Worm (Caenorhabditis elegans): ENCODE measurements around the gene mlh-1.

mlh-1 gene

ce11 chrIII:13514470-13514869 is at the start of gene mlh-1:
TSS of gene mlh-1 (minus strand) at chrIII:13514570.
- TF ChIP-seq sdc-2 (tag; optimal IDR thresholded peaks at IDR 0.05) (no peak), nhr-11 (tag; optimal IDR thresholded peaks at IDR 0.05) (no peak), pag-3 (tag; optimal IDR thresholded peaks at IDR 0.05; ENCODE audit: borderline replicate concordance) (no peak), F13H6.1 (tag; optimal IDR thresholded peaks at IDR 0.05) (no peak), hlh-6 (tag; optimal IDR thresholded peaks at IDR 0.05) (no peak), ceh-22 (tag; optimal IDR thresholded peaks at IDR 0.05) (no peak), C38D4.7 (GFP tag; optimal IDR thresholded peaks at IDR 0.05) (no peak), elt-2 (tag; optimal IDR thresholded peaks at IDR 0.05) (no peak), ceh-31 (tag; optimal IDR thresholded peaks at IDR 0.05) (no peak), ttx-3 (tag; optimal IDR thresholded peaks at IDR 0.05) (no peak), syd-9 (tag; optimal IDR thresholded peaks at IDR 0.05) (no peak), unc-3 (GFP tag; conservative IDR thresholded peaks at IDR 0.05) (no peak), unc-3 (tag; optimal IDR thresholded peaks at IDR 0.05) (no peak), madf-2 (tag; optimal IDR thresholded peaks at IDR 0.05) (no peak), sox-4 (tag; optimal IDR thresholded peaks at IDR 0.05) (no peak), ref-2 (tag; optimal IDR thresholded peaks at IDR 0.05) (no peak)

DNA sequence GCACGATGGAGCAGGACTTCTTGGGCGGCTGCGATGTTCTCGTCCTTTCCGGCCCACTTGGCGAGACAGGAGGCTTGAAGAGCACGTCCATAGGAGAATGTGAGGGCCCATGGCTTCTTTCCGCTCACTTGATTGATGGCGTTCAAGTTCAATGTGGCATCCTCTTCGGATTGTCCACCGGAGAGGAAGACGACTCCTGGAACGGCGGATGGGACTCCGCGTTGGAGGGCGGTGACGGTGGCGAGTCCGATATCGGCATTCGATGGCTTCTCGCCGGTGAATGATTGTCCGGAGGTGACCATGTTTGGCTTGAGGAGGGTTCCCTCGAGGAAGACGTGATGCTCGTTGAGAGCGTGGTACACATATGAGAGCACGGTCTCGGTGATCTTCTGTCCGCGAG is 49.2 kb upstream of the mlh-1 start:
- no peak for TF ChIP-seq pha-2 (tag; optimal IDR thresholded peaks at IDR 0.05)
- no peak for TF ChIP-seq ceh-30 (tag; optimal IDR thresholded peaks at IDR 0.05)
- TF ChIP-seq lim-6 (tag; optimal IDR thresholded peaks at IDR 0.05) = no peak
- TF ChIP-seq tbx-7 (tag; optimal IDR thresholded peaks at IDR 0.05) = no peak
- no peak for TF ChIP-seq F13H6.1 (tag; optimal IDR thresholded peaks at IDR 0.05)
- no peak for TF ChIP-seq pqm-1 (tag; optimal IDR thresholded peaks at IDR 0.05)
- no peak for TF ChIP-seq ttx-3 (tag; optimal IDR thresholded peaks at IDR 0.05)
- no peak for TF ChIP-seq tbx-2 (tag; optimal IDR thresholded peaks at IDR 0.05)
- no peak for TF ChIP-seq sox-2 (GFP tag; IDR thresholded peaks at IDR 0.05)
- no peak for TF ChIP-seq mec-3 (tag; optimal IDR thresholded peaks at IDR 0.05; ENCODE audit: borderline replicate concordance)
- TF ChIP-seq pros-1 (tag; optimal IDR thresholded peaks at IDR 0.05) = no peak
- no peak for TF ChIP-seq ztf-16 (tag; optimal IDR thresholded peaks at IDR 0.05)
- no peak for TF ChIP-seq elt-4 (tag; optimal IDR thresholded peaks at IDR 0.05)
- TF ChIP-seq ceh-19 (GFP tag; optimal IDR thresholded peaks at IDR 0.05) = no peak
- TF ChIP-seq nfya-1 (tag; optimal IDR thresholded peaks at IDR 0.05) = no peak

DNA sequence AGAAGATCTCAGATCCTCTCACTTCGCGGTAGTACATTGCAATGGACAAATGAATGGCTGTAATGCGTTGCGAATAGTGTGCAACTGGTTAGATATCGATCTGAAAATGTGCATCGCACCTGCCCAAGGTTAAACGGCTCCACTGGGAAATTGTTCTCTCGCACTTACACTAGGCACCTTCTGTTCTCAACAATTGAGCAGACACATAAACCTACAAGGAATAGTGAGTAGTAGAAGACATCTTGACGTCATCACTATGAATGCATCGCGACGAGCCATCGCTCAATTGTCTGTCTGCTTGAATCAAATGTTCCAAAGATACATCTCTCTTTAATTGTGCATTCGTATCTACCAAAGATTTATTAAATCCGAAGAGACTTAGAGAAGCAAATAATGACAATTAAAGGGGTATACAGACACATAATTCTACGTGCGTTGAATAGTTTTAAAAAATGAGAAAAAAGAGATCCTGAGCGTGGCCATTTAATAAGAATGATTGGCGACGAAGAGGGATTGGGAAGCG is 48.7 kb upstream of the mlh-1 start, which contains the start of gene T05D4.2:
Gene T05D4.2 (minus strand): TSS at position 83 of the 523 bp plus-strand sequence.
- TF ChIP-seq F13H6.1 (tag; optimal IDR thresholded peaks at IDR 0.05) (no peak), pax-1 (tag; optimal IDR thresholded peaks at IDR 0.05) (no peak), hlh-6 (tag; optimal IDR thresholded peaks at IDR 0.05) (no peak), pat-9 (tag; optimal IDR thresholded peaks at IDR 0.05) (no peak), hlh-30 (tag; optimal IDR thresholded peaks at IDR 0.05; ENCODE audit: insufficient read depth) (no peak), odd-2 (tag; optimal IDR thresholded peaks at IDR 0.05) (no peak), zip-5 (tag; optimal IDR thresholded peaks at IDR 0.05) (no peak), nfya-1 (tag; optimal IDR thresholded peaks at IDR 0.05) (no peak), ceh-45 (GFP tag; IDR thresholded peaks at IDR 0.05) (no peak), hlh-15 (tag; optimal IDR thresholded peaks at IDR 0.05) (no peak), fax-1 (tag; optimal IDR thresholded peaks at IDR 0.05) (no peak), ttx-3 (tag; optimal IDR thresholded peaks at IDR 0.05) (no peak), madf-2 (tag; optimal IDR thresholded peaks at IDR 0.05) (no peak), sox-2 (GFP tag; IDR thresholded peaks at IDR 0.05) (no peak), nhr-232 (tag; optimal IDR thresholded peaks at IDR 0.05) (no peak), nhr-11 (tag; optimal IDR thresholded peaks at IDR 0.05) (no peak), K02D7.2 (tag; optimal IDR thresholded peaks at IDR 0.05) (no peak), pha-4 (tag; optimal IDR thresholded peaks at IDR 0.05) (no peak), elt-2 (tag; optimal IDR thresholded peaks at IDR 0.05) (no peak), fkh-6 (tag; optimal IDR thresholded peaks at IDR 0.05) (no peak)

Data from whole organism, late embryonic.